Worm (Caenorhabditis elegans) whole organism, midembryonic: Measurements from ENCODE around the gene dcr-1.

Experiments used
- T22C8.4 ChIP-seq: fragments of 200-800 bp; sonication (Bioruptor generic); IDR thresholded peaks from 2 replicates; pipeline ENCODE4 v1.3.6; 2022; ENCODE audit warnings: missing genetic modification characterization, missing compliant biosample characterization
- cog-1 ChIP-seq: sonication (generic microtip); optimal IDR thresholded peaks from 2 replicates; lab custom pipeline; 2016; ENCODE audit warnings: missing genetic modification characterization, missing compliant biosample characterization
- flt-1 ChIP-seq: fragments of 200-800 bp; sonication (Bioruptor generic); IDR thresholded peaks from 2 replicates; pipeline ENCODE4 v1.3.6; 2022; ENCODE audit warnings: missing genetic modification characterization, missing compliant biosample characterization
- klf-2 ChIP-seq: fragments of 200-800 bp; sonication (Bioruptor generic); conservative IDR thresholded peaks from 2 replicates; pipeline ENCODE4 v1.3.6; 2022; ENCODE audit warnings: missing genetic modification reagents, missing genetic modification characterization, missing compliant biosample characterization
- med-1 ChIP-seq: sonication (generic microtip); optimal IDR thresholded peaks from 2 replicates; lab custom pipeline; 2017; ENCODE audit warnings: missing genetic modification characterization, mild to moderate bottlenecking, missing compliant biosample characterization, antibody characterized with exemption, missing genetic modification reagents; ENCODE audit not compliant: insufficient read depth
- ref-1 ChIP-seq: fragments of 200-800 bp; sonication (Bioruptor generic); conservative IDR thresholded peaks from 2 replicates; pipeline ENCODE4 v1.3.6; 2022; ENCODE audit warnings: missing genetic modification reagents, missing genetic modification characterization, missing compliant biosample characterization
- tab-1 ChIP-seq: fragments of 200-800 bp; sonication (Bioruptor generic); IDR thresholded peaks from 2 replicates; pipeline ENCODE4 v1.3.6; 2022; ENCODE audit warnings: missing genetic modification characterization, missing compliant biosample characterization
- ztf-23 ChIP-seq: fragments of 200-800 bp; sonication (Bioruptor generic); IDR thresholded peaks from 2 replicates; pipeline ENCODE4 v1.3.6; 2022; ENCODE audit warnings: missing genetic modification reagents, missing genetic modification characterization, missing compliant biosample characterization
- ztf-29 ChIP-seq: fragments of 200-800 bp; sonication (Bioruptor generic); IDR thresholded peaks from 2 replicates; pipeline ENCODE4 v1.3.6; 2022; ENCODE audit warnings: missing genetic modification reagents, missing genetic modification characterization, missing compliant biosample characterization

The dcr-1 gene

DNA sequence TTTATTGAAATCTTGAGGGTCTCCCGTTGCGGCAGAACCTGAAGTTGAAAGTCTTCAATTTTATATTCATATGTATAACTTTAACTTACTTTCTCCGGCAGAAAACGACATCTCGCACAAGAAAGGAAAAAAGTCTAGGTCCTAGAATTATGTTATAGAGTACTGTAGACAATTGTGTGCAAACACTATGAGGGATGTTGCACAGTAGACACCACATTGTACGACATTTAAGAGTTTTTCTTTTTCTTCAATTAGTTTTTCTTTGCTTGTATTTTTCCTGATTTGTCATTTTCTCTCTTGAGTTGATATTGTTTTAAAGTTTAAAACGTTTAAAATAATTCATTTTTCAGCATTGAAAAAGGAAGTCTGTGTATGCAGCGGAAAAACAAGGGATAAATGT is 5.3 kb upstream of the dcr-1 start, which contains the start of the genes K06H7.7 and grp-1:
TSS of gene K06H7.7 (minus strand) at position 121 of the 400 bp plus-strand sequence.
TSS of gene grp-1 (plus strand) at position 351 of the 400 bp plus-strand sequence.
- TF ChIP-seq T22C8.4 (no peak), med-1 (no peak), flt-1 (GFP tag; lab: Robert Waterston, UW) (no peak), ztf-29 (GFP tag; lab: Robert Waterston, UW) (no peak), ztf-23 (GFP tag; lab: Robert Waterston, UW) (no peak), klf-2 (GFP tag; lab: Robert Waterston, UW) (no peak), ref-1 (GFP tag; lab: Robert Waterston, UW) (no peak), cog-1 (tag; lab: Kevin White, UChicago) (no peak), tab-1 (GFP tag; lab: Robert Waterston, UW) (no peak)

DNA sequence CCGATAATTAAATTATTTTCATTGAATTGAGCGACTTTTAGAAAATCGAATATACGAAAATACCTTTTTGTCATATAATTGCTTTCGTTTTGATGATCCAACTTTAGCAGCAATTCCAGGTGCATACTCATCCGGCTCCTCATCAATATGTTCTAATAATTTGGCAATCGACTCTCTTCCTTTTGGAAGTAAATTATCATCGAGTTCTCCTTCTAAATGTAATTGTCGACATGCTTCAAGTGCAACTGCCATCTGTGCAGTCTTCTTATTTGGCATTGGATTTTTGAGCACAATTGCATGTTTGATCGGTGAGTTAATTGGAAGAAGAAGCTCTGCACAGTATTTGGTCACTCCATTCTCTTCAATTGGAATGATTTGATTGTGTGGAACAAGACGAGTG is 2.9 kb downstream of the dcr-1 start:
- TF ChIP-seq ztf-23 (GFP tag; lab: Robert Waterston, UW) (no peak), ref-1 (GFP tag; lab: Robert Waterston, UW) (no peak), med-1 (no peak), tab-1 (GFP tag; lab: Robert Waterston, UW) (no peak), cog-1 (tag; lab: Kevin White, UChicago) (no peak), flt-1 (GFP tag; lab: Robert Waterston, UW) (no peak), ztf-29 (GFP tag; lab: Robert Waterston, UW) (no peak), klf-2 (GFP tag; lab: Robert Waterston, UW) (no peak)

ce11 chrIII:8069206-8069605 is 10.9 kb downstream of the dcr-1 start:
- TF ChIP-seq tab-1 (GFP tag; lab: Robert Waterston, UW): no peak
- no peak for TF ChIP-seq ztf-23 (GFP tag; lab: Robert Waterston, UW)
- no peak for TF ChIP-seq T22C8.4
- TF ChIP-seq flt-1 (GFP tag; lab: Robert Waterston, UW): peak; percentile 80
- TF ChIP-seq med-1: no peak
- no peak for TF ChIP-seq cog-1 (tag; lab: Kevin White, UChicago)

- TF ChIP-seq tab-1 (GFP tag; lab: Robert Waterston, UW) (no peak), cog-1 (tag; lab: Kevin White, UChicago) (no peak), klf-2 (GFP tag; lab: Robert Waterston, UW) (no peak), med-1 (no peak), T22C8.4 (no peak), flt-1 (GFP tag; lab: Robert Waterston, UW) (no peak), ztf-23 (GFP tag; lab: Robert Waterston, UW) (no peak), ztf-29 (GFP tag; lab: Robert Waterston, UW) (no peak), ref-1 (GFP tag; lab: Robert Waterston, UW) (no peak)
Measured at ce11 chrIII:8067798-8068197, 12.3 kb downstream of the dcr-1 start.

DNA sequence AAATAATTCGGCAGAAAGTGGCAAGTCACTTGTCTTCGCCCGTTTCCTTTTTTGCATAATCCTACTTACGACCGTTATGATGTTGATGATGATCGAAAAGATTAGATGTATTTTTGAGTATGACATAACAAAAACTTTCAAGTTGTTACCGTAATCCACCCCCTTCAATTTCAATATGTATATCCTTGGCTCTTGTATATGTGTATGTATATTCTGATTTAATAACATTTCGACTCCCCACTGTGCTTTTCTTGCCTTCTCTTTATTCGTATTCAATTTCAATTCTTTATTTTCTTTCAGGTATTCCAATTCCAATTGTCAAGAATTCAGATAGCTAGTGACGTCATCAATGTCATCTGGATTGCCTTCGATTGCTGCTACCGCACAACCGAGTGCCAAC is 13.1 kb downstream of the dcr-1 start, which contains the start of gene pros-1:
TSS of gene pros-1 (plus strand) at position 301 of the 400 bp plus-strand sequence.
- no peak for TF ChIP-seq klf-2 (GFP tag; lab: Robert Waterston, UW)
- TF ChIP-seq med-1: no peak

- TF ChIP-seq tab-1 (GFP tag; lab: Robert Waterston, UW): no peak
- TF ChIP-seq klf-2 (GFP tag; lab: Robert Waterston, UW): no peak
- TF ChIP-seq ztf-23 (GFP tag; lab: Robert Waterston, UW): no peak
- TF ChIP-seq ztf-29 (GFP tag; lab: Robert Waterston, UW): no peak
- TF ChIP-seq cog-1 (tag; lab: Kevin White, UChicago): no peak
- no peak for TF ChIP-seq ref-1 (GFP tag; lab: Robert Waterston, UW)
- TF ChIP-seq flt-1 (GFP tag; lab: Robert Waterston, UW): no peak
- no peak for TF ChIP-seq T22C8.4
- TF ChIP-seq med-1: no peak
Measured at ce11 chrIII:8065101-8065500, 15.0 kb downstream of the dcr-1 start.

ce11 chrIII:8063659-8064058 is 16.4 kb downstream of the dcr-1 start:
- 0 out of 2 replicates have a peak, but pooled peaks have one; percentile 31 for TF ChIP-seq ztf-29 (GFP tag; lab: Robert Waterston, UW)
- no peak for TF ChIP-seq ztf-23 (GFP tag; lab: Robert Waterston, UW)

DNA sequence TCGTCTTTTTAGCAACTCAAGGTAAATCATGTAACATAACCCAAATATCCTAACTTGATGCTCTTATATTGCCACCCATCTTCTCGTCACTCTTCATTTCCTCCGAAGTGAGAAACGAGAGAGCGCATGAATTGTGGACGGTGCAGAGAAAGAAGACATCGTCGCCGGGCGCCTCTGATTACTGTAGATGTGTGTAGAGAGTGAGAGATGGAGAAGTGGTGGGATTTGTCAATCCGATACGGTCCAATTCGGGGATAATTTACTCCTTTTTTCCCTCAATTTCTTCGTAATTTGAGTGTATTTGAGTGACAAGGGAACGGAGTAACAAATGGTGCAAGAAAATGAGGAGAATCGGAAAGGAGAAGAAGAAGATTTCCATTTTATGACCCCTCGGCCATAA is 19.0 kb downstream of the dcr-1 start:
- TF ChIP-seq cog-1 (tag; lab: Kevin White, UChicago) (no peak), tab-1 (GFP tag; lab: Robert Waterston, UW) (no peak), ztf-23 (GFP tag; lab: Robert Waterston, UW) (no peak), flt-1 (GFP tag; lab: Robert Waterston, UW) (no peak), klf-2 (GFP tag; lab: Robert Waterston, UW) (no peak), ztf-29 (GFP tag; lab: Robert Waterston, UW) (no peak), med-1 (no peak), T22C8.4 (no peak), ref-1 (GFP tag; lab: Robert Waterston, UW) (no peak)

ce11 chrIII:8051838-8052237 is 28.2 kb downstream of the dcr-1 start:
- TF ChIP-seq ztf-29 (GFP tag; lab: Robert Waterston, UW) (no peak), tab-1 (GFP tag; lab: Robert Waterston, UW) (no peak), med-1 (no peak), flt-1 (GFP tag; lab: Robert Waterston, UW) (no peak), cog-1 (tag; lab: Kevin White, UChicago) (no peak), ztf-23 (GFP tag; lab: Robert Waterston, UW) (no peak), ref-1 (GFP tag; lab: Robert Waterston, UW) (no peak), T22C8.4 (no peak), klf-2 (GFP tag; lab: Robert Waterston, UW) (no peak)

DNA sequence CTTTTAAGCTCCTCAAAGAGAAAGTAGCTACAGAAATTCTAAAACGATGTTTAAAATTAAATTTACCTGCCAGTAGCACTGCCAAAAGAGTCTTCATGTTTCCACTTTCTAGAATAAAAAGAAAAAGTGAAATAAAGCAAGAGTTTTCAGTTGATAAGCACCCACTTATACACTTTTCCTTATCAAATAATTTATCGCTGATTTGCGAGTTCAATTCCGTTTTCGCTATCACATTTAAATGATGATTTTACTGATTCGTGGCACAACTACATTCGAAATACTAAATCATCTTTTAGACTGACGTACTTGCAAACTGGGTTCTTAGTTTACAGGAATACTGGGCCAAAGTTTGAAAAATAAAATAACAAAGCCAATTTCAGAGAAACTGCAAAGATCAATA is 29.1 kb downstream of the dcr-1 start, which contains the start of gene K12H4.7:
TSS of gene K12H4.7 (minus strand) at position 138 of the 400 bp plus-strand sequence.
- TF ChIP-seq ztf-23 (GFP tag; lab: Robert Waterston, UW) (no peak), tab-1 (GFP tag; lab: Robert Waterston, UW) (no peak), cog-1 (tag; lab: Kevin White, UChicago) (no peak), ref-1 (GFP tag; lab: Robert Waterston, UW) (no peak), klf-2 (GFP tag; lab: Robert Waterston, UW) (no peak), T22C8.4 (no peak), flt-1 (GFP tag; lab: Robert Waterston, UW) (no peak), ztf-29 (GFP tag; lab: Robert Waterston, UW) (no peak), med-1 (no peak)
